Worm (Caenorhabditis elegans) whole organism, L2 larva: Measurements from ENCODE around the gene slc-25A10.
A peak's percentile ranks its signal among the peaks of the same experiment; 100 is the strongest.

Experiments used
- ZK546.5 ChIP-seq: sonication (generic microtip); optimal IDR thresholded peaks from 2 replicates; lab custom pipeline; 2017; ENCODE audit warnings: missing biosample characterization, missing genetic modification characterization
- alr-1 ChIP-seq: fragments of 150-350 bp; optimal IDR thresholded peaks from 2 replicates; lab custom pipeline; 2014; ENCODE audit warnings: missing biosample characterization, missing genetic modification characterization
- ama-1 ChIP-seq: fragments of 150-350 bp; optimal IDR thresholded peaks from 2 replicates; lab custom pipeline; 2018; ENCODE audit warnings: inconsistent platforms
- fos-1 ChIP-seq: fragments of 150-350 bp; optimal IDR thresholded peaks from 2 replicates; lab custom pipeline; 2014; ENCODE audit warnings: missing biosample characterization, missing genetic modification characterization
- gmeb-1 ChIP-seq: fragments of 150-350 bp; optimal IDR thresholded peaks from 2 replicates; lab custom pipeline; 2014; ENCODE audit warnings: missing biosample characterization, missing genetic modification characterization
- lin-13 ChIP-seq: fragments of 150-350 bp; optimal IDR thresholded peaks from 2 replicates; lab custom pipeline; 2014; ENCODE audit warnings: missing biosample characterization, missing genetic modification reagents, missing genetic modification characterization
- nhr-25 ChIP-seq: fragments of 150-350 bp; sonication (generic microtip); optimal IDR thresholded peaks from 3 replicates; lab custom pipeline; 2014; ENCODE audit warnings: missing biosample characterization, missing genetic modification characterization
- sem-4 ChIP-seq: fragments of 150-350 bp; optimal IDR thresholded peaks from 2 replicates; lab custom pipeline; 2014; ENCODE audit warnings: missing biosample characterization, missing genetic modification reagents, missing genetic modification characterization

Gene slc-25A10

DNA sequence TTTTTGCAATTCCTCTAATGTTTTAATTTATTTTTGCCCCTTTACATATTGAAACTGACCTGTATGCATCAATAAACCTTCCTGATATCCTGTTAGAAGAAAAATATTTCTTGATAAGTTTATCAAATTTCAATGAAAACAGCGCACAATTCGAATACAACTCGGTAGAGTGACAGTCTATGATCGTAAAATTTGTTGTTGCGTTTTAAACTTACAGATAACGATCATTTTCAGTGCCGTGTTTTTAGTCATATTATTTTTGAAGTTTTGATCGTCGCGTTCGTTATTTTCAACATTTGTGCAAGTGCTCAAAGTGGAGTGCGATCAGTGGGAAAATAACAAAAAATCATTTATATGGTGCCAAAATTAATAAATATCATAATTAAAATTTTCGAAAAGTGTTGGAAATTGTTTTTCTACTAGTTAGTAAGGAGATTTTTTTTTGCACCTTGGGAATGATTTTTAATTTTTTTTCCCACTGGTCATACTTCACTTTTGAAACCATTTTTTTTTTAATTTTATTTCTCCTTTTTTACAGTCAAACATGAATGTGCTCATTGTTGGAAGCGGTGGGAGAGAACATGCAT lies 51.0 kb downstream of the slc-25A10 start, which contains the start of gene F38B6.4:
TSS of gene F38B6.4 (plus strand) at position 537 of the 587 bp plus-strand sequence.
- TF ChIP-seq alr-1 (tag; lab: Kevin White, UChicago): no peak
- TF ChIP-seq gmeb-1 (tag; lab: Kevin White, UChicago): no peak
- TF ChIP-seq sem-4 (tag; lab: Kevin White, UChicago): no peak
- no peak for TF ChIP-seq ama-1 (lab: Kevin White, UChicago)
- no peak for TF ChIP-seq ZK546.5 (tag; lab: Kevin White, UChicago)
- TF ChIP-seq fos-1 (tag; lab: Kevin White, UChicago): peak; percentile 75
- no peak for TF ChIP-seq nhr-25
- TF ChIP-seq lin-13 (GFP tag; lab: Kevin White, UChicago): no peak
